Worm (Caenorhabditis elegans) whole organism, L3 larva: Measurements from ENCODE around the gene dib-1.

Experiments used
- ama-1 ChIP-seq: fragments of 150-350 bp; optimal IDR thresholded peaks from 2 replicates; lab custom pipeline; 2018
- ceh-16 ChIP-seq: sonication (generic microtip); optimal IDR thresholded peaks from 2 replicates; lab custom pipeline; 2017; ENCODE audit warnings: missing biosample characterization, missing genetic modification characterization
- ceh-28 ChIP-seq: fragments of 150-350 bp; optimal IDR thresholded peaks from 2 replicates; lab custom pipeline; 2014; ENCODE audit warnings: missing biosample characterization, missing genetic modification reagents, missing genetic modification characterization
- ceh-82 ChIP-seq: fragments of 150-350 bp; optimal IDR thresholded peaks from 2 replicates; lab custom pipeline; 2014; ENCODE audit warnings: missing biosample characterization, missing genetic modification characterization
- ceh-9 ChIP-seq: sonication (generic microtip); optimal IDR thresholded peaks from 2 replicates; lab custom pipeline; 2018; ENCODE audit warnings: missing biosample characterization, missing genetic modification characterization
- elt-1 ChIP-seq: fragments of 150-350 bp; optimal IDR thresholded peaks from 2 replicates; lab custom pipeline; 2014; ENCODE audit warnings: missing biosample characterization, missing genetic modification characterization
- elt-2 ChIP-seq: sonication (generic microtip); optimal IDR thresholded peaks from 2 replicates; lab custom pipeline; 2016; ENCODE audit warnings: missing genetic modification reagents, mild to moderate bottlenecking, missing genetic modification characterization, missing compliant biosample characterization
- eor-1 ChIP-seq, 2 experiments: fragments of 150-350 bp; optimal IDR thresholded peaks; 2 replicates each; lab custom pipeline; 2014 to 2018; ENCODE audit warnings: missing biosample characterization in 2 of 2, missing genetic modification characterization in 2 of 2
- fkh-10 ChIP-seq: sonication (generic microtip); optimal IDR thresholded peaks from 2 replicates; lab custom pipeline; 2017; ENCODE audit warnings: missing biosample characterization, missing genetic modification reagents, missing genetic modification characterization
- fkh-2 ChIP-seq: fragments of 150-350 bp; optimal IDR thresholded peaks from 2 replicates; lab custom pipeline; 2014; ENCODE audit warnings: missing biosample characterization, missing genetic modification reagents, missing genetic modification characterization
- fos-1 ChIP-seq: fragments of 150-350 bp; optimal IDR thresholded peaks from 2 replicates; lab custom pipeline; 2014; ENCODE audit warnings: missing biosample characterization, missing genetic modification characterization
- hmg-11 ChIP-seq: sonication (generic microtip); optimal IDR thresholded peaks from 2 replicates; lab custom pipeline; 2016; ENCODE audit warnings: missing genetic modification characterization, missing compliant biosample characterization
- jun-1 ChIP-seq: fragments of 150-350 bp; optimal IDR thresholded peaks from 2 replicates; lab custom pipeline; 2014; ENCODE audit warnings: missing biosample characterization, missing genetic modification reagents, missing genetic modification characterization
- lsy-12 ChIP-seq: sonication (generic microtip); optimal IDR thresholded peaks from 2 replicates; lab custom pipeline; 2016; ENCODE audit warnings: mild to moderate bottlenecking, missing genetic modification characterization, missing compliant biosample characterization
- nfya-1 ChIP-seq: sonication (generic microtip); optimal IDR thresholded peaks from 2 replicates; lab custom pipeline; 2017; ENCODE audit warnings: missing genetic modification characterization, mild to moderate bottlenecking, missing compliant biosample characterization, antibody characterized with exemption, moderate library complexity; ENCODE audit not compliant: insufficient read depth
- nhr-11 ChIP-seq: fragments of 150-350 bp; optimal IDR thresholded peaks from 2 replicates; lab custom pipeline; 2014; ENCODE audit warnings: missing biosample characterization, missing genetic modification characterization
- nhr-12 ChIP-seq: fragments of 150-350 bp; optimal IDR thresholded peaks from 2 replicates; lab custom pipeline; 2014; ENCODE audit warnings: missing biosample characterization, missing genetic modification characterization
- nhr-237 ChIP-seq: fragments of 150-350 bp; optimal IDR thresholded peaks from 2 replicates; lab custom pipeline; 2014; ENCODE audit warnings: missing biosample characterization, missing genetic modification characterization
- nhr-25 ChIP-seq: sonication (generic microtip); optimal IDR thresholded peaks from 2 replicates; lab custom pipeline; 2017; ENCODE audit warnings: missing biosample characterization, missing genetic modification characterization
- nhr-43 ChIP-seq: sonication (generic microtip); optimal IDR thresholded peaks from 2 replicates; lab custom pipeline; 2016; ENCODE audit warnings: mild to moderate bottlenecking, missing genetic modification characterization, missing compliant biosample characterization; ENCODE audit not compliant: poor library complexity, severe bottlenecking
- pha-4 ChIP-seq: fragments of 150-350 bp; optimal IDR thresholded peaks from 2 replicates; lab custom pipeline; 2014; ENCODE audit warnings: missing biosample characterization, missing genetic modification reagents, missing genetic modification characterization
- pqm-1 ChIP-seq: fragments of 150-350 bp; optimal IDR thresholded peaks from 2 replicates; lab custom pipeline; 2017; ENCODE audit warnings: missing biosample characterization, missing genetic modification characterization, inconsistent platforms
- sea-2 ChIP-seq: fragments of 150-350 bp; sonication (generic microtip); optimal IDR thresholded peaks from 4 replicates; lab custom pipeline; 2014; ENCODE audit warnings: missing biosample characterization, missing genetic modification reagents, missing genetic modification characterization
- skn-1 ChIP-seq: fragments of 150-350 bp; optimal IDR thresholded peaks from 2 replicates; lab custom pipeline; 2014; ENCODE audit warnings: missing biosample characterization, missing genetic modification characterization
- snpc-4 ChIP-seq: fragments of 150-350 bp; optimal IDR thresholded peaks from 2 replicates; lab custom pipeline; 2014; ENCODE audit warnings: missing biosample characterization, missing genetic modification characterization
- tbx-2 ChIP-seq: sonication (generic microtip); optimal IDR thresholded peaks from 2 replicates; lab custom pipeline; 2016; ENCODE audit warnings: mild to moderate bottlenecking, missing genetic modification characterization, missing compliant biosample characterization
- unc-39 ChIP-seq: sonication (generic microtip); optimal IDR thresholded peaks from 4 replicates; lab custom pipeline; 2017; ENCODE audit warnings: missing biosample characterization, missing genetic modification characterization
- unc-62 ChIP-seq: fragments of 150-350 bp; sonication (generic microtip); optimal IDR thresholded peaks from 4 replicates; lab custom pipeline; 2014; ENCODE audit warnings: missing biosample characterization, missing genetic modification reagents, missing genetic modification characterization

dib-1 gene

DNA sequence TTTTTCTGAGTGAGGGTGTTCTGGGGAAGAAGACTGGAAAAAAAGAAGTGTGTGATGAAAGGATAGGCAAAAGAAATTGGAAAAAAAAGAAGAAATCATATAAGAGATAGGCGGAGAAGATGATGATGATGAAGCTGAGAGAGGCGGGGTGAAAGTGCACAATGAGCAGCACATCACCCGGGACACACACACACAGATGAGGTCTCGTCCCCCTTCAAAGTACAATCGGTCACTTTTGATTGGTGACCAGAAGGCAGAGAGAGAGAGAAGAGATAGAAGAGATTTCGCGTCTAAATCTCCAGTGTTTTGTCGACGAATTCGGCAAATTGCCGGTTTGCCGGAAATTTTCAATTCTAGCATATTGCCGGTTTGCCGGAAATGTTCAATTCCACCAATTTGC lies 5.4 kb upstream of the dib-1 start:
- TF ChIP-seq tbx-2 (no peak), nfya-1 (tag; lab: Kevin White, UChicago) (peak; percentile 37)

DNA sequence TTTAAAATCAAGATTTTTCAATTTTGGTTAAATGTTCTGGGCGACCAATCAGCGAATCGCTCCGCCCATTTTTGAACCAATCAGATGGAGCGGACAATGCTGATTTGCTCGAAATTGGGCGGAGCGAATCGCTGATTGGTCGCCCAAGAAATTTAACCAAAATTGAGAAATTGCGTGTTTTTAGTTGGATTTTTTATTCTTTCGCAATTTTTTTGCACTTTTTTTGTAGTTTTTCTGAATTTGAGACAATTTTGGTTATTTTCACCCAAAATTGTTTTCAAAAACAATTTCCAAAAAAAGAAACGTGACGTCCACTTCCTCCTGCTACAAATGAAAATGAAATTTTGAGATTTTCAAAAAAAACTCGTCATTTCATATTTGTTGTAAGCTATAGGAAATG lies 4.0 kb upstream of the dib-1 start, which contains the start of gene dml-1:
dml-1 (plus strand) TSS at position 301 of the 400 bp plus-strand sequence.
- no peak for TF ChIP-seq ceh-16
- TF ChIP-seq nfya-1 (tag; lab: Kevin White, UChicago): peak; percentile 36
- TF ChIP-seq fkh-10 (GFP tag; lab: Kevin White, UChicago): no peak

DNA sequence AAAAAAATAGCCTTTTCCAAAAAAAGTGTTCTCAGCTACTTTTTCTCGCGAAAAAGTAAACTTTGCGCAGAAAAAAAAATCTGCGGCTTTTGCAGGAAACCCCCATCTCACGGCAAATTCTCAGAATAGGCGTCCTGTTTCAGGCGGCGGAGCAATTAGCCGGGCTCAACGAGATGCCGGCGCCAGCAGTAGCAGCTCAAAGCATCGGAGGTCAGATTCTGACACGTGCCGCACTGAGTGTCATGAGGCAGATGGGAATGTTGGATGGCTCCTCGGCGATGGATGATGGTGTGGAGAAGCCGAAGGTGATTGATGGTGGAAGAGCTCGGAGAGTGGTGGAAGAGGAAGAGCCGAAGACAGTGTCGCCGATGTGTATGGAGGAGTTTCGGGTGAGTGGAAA lies 3.4 kb upstream of the dib-1 start:
- TF ChIP-seq nhr-237 (tag; lab: Kevin White, UChicago): no peak
- no peak for TF ChIP-seq skn-1 (tag; lab: Kevin White, UChicago)
- TF ChIP-seq ceh-28 (tag; lab: Kevin White, UChicago): no peak
- TF ChIP-seq hmg-11 (tag; lab: Kevin White, UChicago): no peak
- no peak for TF ChIP-seq nhr-11 (tag; lab: Kevin White, UChicago)
- no peak for TF ChIP-seq pha-4 (tag; lab: Kevin White, UChicago)
- no peak for TF ChIP-seq nhr-43 (tag; lab: Kevin White, UChicago)
- TF ChIP-seq fkh-2: no peak
- TF ChIP-seq elt-1: no peak
- TF ChIP-seq snpc-4 (tag; lab: Kevin White, UChicago): no peak
- TF ChIP-seq sea-2 (GFP tag; lab: Kevin White, UChicago): no peak

DNA sequence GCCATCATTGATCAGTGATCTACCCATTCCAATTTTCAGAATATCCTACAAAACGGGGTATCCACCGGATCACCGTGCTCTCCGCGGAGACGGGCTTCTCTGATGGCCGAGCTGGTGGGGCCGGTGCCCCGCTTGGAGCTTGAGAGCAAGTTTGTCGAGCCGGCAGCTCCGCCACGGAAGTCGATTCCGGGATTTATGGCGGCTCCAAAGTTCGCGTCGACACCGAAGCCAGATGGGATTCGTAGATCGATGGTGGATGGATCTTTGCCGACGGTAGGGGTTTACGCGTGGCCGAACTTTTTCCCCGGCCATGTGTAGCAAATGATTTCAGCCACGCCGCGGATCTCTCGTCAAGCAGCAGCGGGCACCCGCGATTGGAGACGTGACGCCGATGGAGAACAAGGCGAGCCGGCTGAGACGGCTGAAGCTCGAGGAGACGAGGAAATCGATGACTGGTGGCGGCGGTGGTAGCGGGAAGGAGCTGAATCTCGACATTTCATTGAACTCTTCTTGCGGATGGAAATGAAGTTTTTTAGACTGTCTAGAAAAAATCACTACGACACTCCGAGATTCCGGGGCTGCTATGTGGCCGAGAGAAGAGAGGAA lies 2.1 kb upstream of the dib-1 start:
- no peak for TF ChIP-seq eor-1 (tag; optimal IDR thresholded peaks at IDR 0.05; lab: Kevin White, UChicago)
- no peak for TF ChIP-seq ceh-9 (tag; lab: Kevin White, UChicago)
- no peak for TF ChIP-seq unc-39 (tag; lab: Kevin White, UChicago)
- TF ChIP-seq ceh-16: no peak
- no peak for TF ChIP-seq nhr-12
- no peak for TF ChIP-seq jun-1 (tag; lab: Kevin White, UChicago)
- no peak for TF ChIP-seq fkh-2

DNA sequence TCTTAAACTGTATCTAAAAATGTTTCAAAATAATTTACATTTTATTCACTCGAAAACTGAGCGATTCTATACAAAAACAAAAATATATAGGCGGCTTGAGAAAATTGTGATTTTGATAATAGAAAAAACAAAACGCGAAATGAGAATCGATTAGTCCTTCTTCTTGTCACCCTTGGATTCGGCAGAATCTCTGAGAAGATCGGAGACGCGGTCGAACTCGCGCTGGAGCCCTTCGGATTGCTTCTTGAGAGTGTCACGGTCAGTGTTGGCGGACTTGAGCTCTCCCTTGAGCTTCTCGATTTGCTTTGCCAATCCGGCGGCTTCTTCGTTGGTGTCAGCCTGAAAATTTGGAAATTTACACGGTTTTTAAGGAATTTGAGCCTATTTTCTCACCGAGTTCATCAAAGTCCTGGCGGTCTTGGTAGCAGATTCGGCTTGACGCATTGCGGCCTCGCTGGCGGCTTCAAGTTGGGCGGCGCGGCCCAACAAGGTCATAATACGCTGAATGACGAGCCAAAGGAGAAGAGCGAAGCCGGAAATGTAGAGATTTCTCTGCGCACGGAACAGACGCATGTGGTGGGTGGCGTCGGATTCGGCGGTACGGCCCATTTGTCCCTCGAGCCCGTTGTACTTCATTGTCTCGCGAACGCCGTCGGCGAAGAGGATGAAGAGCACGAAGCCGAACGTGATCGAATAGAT lies 1.0 kb downstream of the dib-1 start:
- no peak for TF ChIP-seq fkh-2
- no peak for TF ChIP-seq unc-62 (GFP tag; lab: Kevin White, UChicago)
- TF ChIP-seq nhr-12: no peak
- TF ChIP-seq jun-1 (tag; lab: Kevin White, UChicago): no peak
- TF ChIP-seq skn-1 (tag; lab: Kevin White, UChicago): no peak
- no peak for TF ChIP-seq ama-1 (lab: Kevin White, UChicago)
- no peak for TF ChIP-seq pqm-1 (tag; lab: Kevin White, UChicago)
- TF ChIP-seq lsy-12: no peak
- TF ChIP-seq ceh-82 (tag; lab: Kevin White, UChicago): no peak
- no peak for TF ChIP-seq fos-1 (tag; lab: Kevin White, UChicago)

DNA sequence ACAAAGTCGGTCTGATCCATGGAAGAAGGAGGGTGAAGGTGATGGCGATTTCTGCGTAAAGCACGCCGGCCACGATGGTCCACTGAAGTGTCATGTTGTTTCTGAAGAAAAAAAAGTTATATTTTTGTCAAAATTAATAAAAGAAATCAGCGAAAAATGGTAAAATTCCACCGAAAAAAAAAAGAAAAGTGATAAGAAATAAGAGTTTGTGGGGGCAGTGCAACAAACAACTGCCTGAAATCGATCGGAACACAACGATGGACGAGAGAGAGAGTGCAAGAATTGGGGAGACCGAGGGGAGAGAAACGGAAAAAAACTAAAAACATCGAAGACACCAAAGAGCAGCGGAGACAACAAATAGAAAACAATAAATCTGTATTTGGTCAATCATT lies 1.7 kb downstream of the dib-1 start, which contains the start of gene Y54G2A.18:
Y54G2A.18 (minus strand) TSS at position 101 of the 392 bp plus-strand sequence.
- TF ChIP-seq nhr-25 (tag; lab: Kevin White, UChicago) (no peak), ceh-28 (tag; lab: Kevin White, UChicago) (peak; percentile 28), elt-2 (tag; lab: Kevin White, UChicago) (peak; percentile 35), pha-4 (tag; lab: Kevin White, UChicago) (peak; percentile 35)
- TF ChIP-seq, all 47 proteins: peak for 3
